Worm (Caenorhabditis elegans) whole organism, late embryonic: Measurements from ENCODE around the gene nlp-68.

ENCODE experiments used
- K02D7.2 ChIP-seq: sonication (generic microtip); optimal IDR thresholded peaks from 2 replicates; lab custom pipeline; 2017; ENCODE audit warnings: mild to moderate bottlenecking, missing genetic modification characterization, missing compliant biosample characterization
- ceh-18 ChIP-seq: sonication (generic microtip); optimal IDR thresholded peaks from 2 replicates; lab custom pipeline; 2016; ENCODE audit warnings: missing genetic modification characterization, missing compliant biosample characterization
- fkh-6 ChIP-seq: sonication (generic microtip); optimal IDR thresholded peaks from 2 replicates; lab custom pipeline; 2016; ENCODE audit warnings: missing genetic modification characterization, missing compliant biosample characterization
- hlh-30 ChIP-seq: sonication (generic microtip); optimal IDR thresholded peaks from 2 replicates; lab custom pipeline; 2017; ENCODE audit warnings: antibody characterized with exemption, missing genetic modification characterization, missing compliant biosample characterization; ENCODE audit not compliant: insufficient read depth
- pag-3 ChIP-seq: sonication (generic microtip); optimal IDR thresholded peaks from 2 replicates; lab custom pipeline; 2016; ENCODE audit warnings: missing compliant biosample characterization, missing genetic modification characterization, borderline replicate concordance
- sox-4 ChIP-seq: sonication (generic microtip); optimal IDR thresholded peaks from 2 replicates; lab custom pipeline; 2017; ENCODE audit warnings: mild to moderate bottlenecking, missing genetic modification characterization, inconsistent platforms, missing compliant biosample characterization
- tbx-2 ChIP-seq: sonication (generic microtip); optimal IDR thresholded peaks from 2 replicates; lab custom pipeline; 2016; ENCODE audit warnings: missing genetic modification characterization, missing compliant biosample characterization
- ttx-3 ChIP-seq: sonication (generic microtip); optimal IDR thresholded peaks from 2 replicates; lab custom pipeline; 2016; ENCODE audit warnings: missing genetic modification reagents, missing genetic modification characterization, missing compliant biosample characterization
- unc-42 ChIP-seq: sonication (generic microtip); optimal IDR thresholded peaks from 2 replicates; lab custom pipeline; 2016; ENCODE audit warnings: missing genotype, missing genetic modification characterization, missing compliant biosample characterization
- unc-86 ChIP-seq: sonication (generic microtip); optimal IDR thresholded peaks from 2 replicates; lab custom pipeline; 2016; ENCODE audit warnings: missing genetic modification characterization, missing compliant biosample characterization

DNA sequence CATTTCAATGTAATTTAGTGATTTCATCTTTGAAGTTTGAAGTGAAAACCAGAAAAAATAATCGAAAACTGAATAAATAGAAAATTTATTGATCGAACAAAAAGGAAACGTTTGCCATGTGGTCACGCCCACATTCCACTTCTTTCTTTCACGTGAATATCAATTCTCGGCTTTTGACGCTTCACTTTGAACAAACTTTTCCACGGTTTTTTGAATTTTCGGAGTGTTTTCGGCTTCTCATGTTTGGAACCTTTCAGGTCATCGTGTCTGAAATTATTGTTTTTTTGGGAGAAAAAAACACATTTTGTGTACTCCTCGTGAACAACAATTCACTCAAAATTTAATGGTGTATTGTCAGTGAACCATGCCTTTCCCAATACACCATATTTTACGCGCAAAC lies 14.0 kb upstream of the nlp-68 start, which contains the start of gene T21C12.8:
- TF ChIP-seq sox-4 (tag; lab: Kevin White, UChicago) (no peak), hlh-30 (tag; lab: Kevin White, UChicago) (no peak), tbx-2 (tag; lab: Kevin White, UChicago) (no peak), unc-86 (tag; lab: Kevin White, UChicago) (no peak), unc-42 (tag; lab: Kevin White, UChicago) (no peak), ttx-3 (tag; lab: Kevin White, UChicago) (no peak), pag-3 (tag; lab: Kevin White, UChicago) (no peak), fkh-6 (tag; lab: Kevin White, UChicago) (no peak), ceh-18 (no peak), K02D7.2 (tag; lab: Kevin White, UChicago) (no peak)
